Worm (Caenorhabditis elegans) whole organism, early embryonic: ENCODE data around the gene ttr-46.

Experiments
- B0310.2 ChIP-seq: sonication (generic microtip); optimal IDR thresholded peaks from 2 replicates; lab custom pipeline; 2016; ENCODE audit warnings: mild to moderate bottlenecking, missing genetic modification characterization, missing compliant biosample characterization
- F13C5.2 ChIP-seq: sonication (generic microtip); optimal IDR thresholded peaks from 2 replicates; lab custom pipeline; 2017; ENCODE audit warnings: mild to moderate bottlenecking, missing genetic modification characterization, inconsistent platforms, missing compliant biosample characterization
- aly-1 ChIP-seq: sonication (generic microtip); optimal IDR thresholded peaks from 2 replicates; lab custom pipeline; 2016; ENCODE audit warnings: missing genetic modification characterization, missing compliant biosample characterization
- ama-1 ChIP-seq: fragments of 150-350 bp; optimal IDR thresholded peaks from 2 replicates; lab custom pipeline; 2014
- ceh-13 ChIP-seq: fragments of 200-800 bp; sonication (Bioruptor generic); optimal IDR thresholded peaks from 2 replicates; lab custom pipeline; 2018; ENCODE audit warnings: mild to moderate bottlenecking, missing genetic modification characterization, missing compliant biosample characterization
- ceh-36 ChIP-seq: sonication (generic microtip); optimal IDR thresholded peaks from 2 replicates; lab custom pipeline; 2016; ENCODE audit warnings: missing genetic modification characterization, inconsistent platforms, missing compliant biosample characterization
- ets-7 ChIP-seq: sonication (generic microtip); optimal IDR thresholded peaks from 2 replicates; lab custom pipeline; 2016; ENCODE audit warnings: missing genotype, missing genetic modification characterization, missing compliant biosample characterization
- flt-1 ChIP-seq: fragments of 200-800 bp; sonication (Bioruptor generic); IDR thresholded peaks from 2 replicates; pipeline ENCODE4 v1.3.6; 2022; ENCODE audit warnings: missing genetic modification characterization, missing compliant biosample characterization
- hmbx-1 ChIP-seq: sonication (generic microtip); optimal IDR thresholded peaks from 2 replicates; lab custom pipeline; 2016; ENCODE audit warnings: mild to moderate bottlenecking, missing genetic modification characterization, missing compliant biosample characterization
- hmg-4 ChIP-seq: fragments of 200-800 bp; sonication (Bioruptor generic); optimal IDR thresholded peaks from 2 replicates; lab custom pipeline; 2018; ENCODE audit warnings: mild to moderate bottlenecking, missing genetic modification characterization, missing compliant biosample characterization
- hnd-1 ChIP-seq: sonication (generic microtip); optimal IDR thresholded peaks from 2 replicates; lab custom pipeline; 2016; ENCODE audit warnings: missing genetic modification characterization, missing compliant biosample characterization
- pes-1 ChIP-seq: fragments of 200-800 bp; sonication (Bioruptor generic); IDR thresholded peaks from 2 replicates; pipeline ENCODE4 v1.3.6; 2022; ENCODE audit warnings: missing genetic modification reagents, missing genetic modification characterization, missing compliant biosample characterization
- scrt-1 ChIP-seq: fragments of 200-800 bp; sonication (Bioruptor generic); IDR thresholded peaks from 2 replicates; pipeline ENCODE4 v1.3.6; 2022; ENCODE audit warnings: missing genetic modification characterization, missing compliant biosample characterization
- sea-1 ChIP-seq: fragments of 200-800 bp; sonication (Bioruptor generic); conservative IDR thresholded peaks from 2 replicates; pipeline ENCODE4 v1.3.6; 2022; ENCODE audit warnings: missing genetic modification characterization, missing compliant biosample characterization
- tbx-11 ChIP-seq: fragments of 200-800 bp; sonication (Bioruptor generic); IDR thresholded peaks from 2 replicates; pipeline ENCODE4 v1.3.6; 2022; ENCODE audit warnings: missing genetic modification characterization, missing compliant biosample characterization
- tbx-37 ChIP-seq: fragments of 200-800 bp; sonication (Bioruptor generic); conservative IDR thresholded peaks from 2 replicates; pipeline ENCODE4 v1.3.6; 2022; ENCODE audit warnings: missing genetic modification reagents, missing genetic modification characterization, missing compliant biosample characterization
- tra-4 ChIP-seq: sonication (generic microtip); optimal IDR thresholded peaks from 2 replicates; lab custom pipeline; 2017; ENCODE audit warnings: missing genetic modification characterization, missing compliant biosample characterization

ttr-46 gene

DNA sequence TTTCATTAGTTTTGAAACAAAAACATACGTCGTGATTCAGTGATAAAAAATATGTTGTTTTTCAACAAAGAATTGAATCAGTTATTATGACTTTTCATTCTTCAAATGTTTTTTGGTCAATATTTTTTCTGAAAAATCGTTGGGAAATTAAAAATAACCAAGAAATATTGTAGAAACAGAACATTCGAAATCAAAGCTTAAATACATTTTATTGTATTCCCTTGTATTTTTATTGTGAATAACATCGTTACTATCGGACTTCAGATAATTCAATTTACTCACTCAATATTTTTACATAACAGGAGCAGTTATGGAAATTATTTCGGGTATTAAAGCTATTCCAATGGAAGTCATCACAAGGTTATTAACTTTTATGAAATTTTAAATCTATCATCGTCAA lies 34.4 kb upstream of the ttr-46 start, which contains the start of gene C50H2.4:
C50H2.4 (plus strand) TSS at position 301 of the 400 bp plus-strand sequence.
- TF ChIP-seq pes-1 (GFP tag; lab: Robert Waterston, UW) (no peak), F13C5.2 (tag; lab: Kevin White, UChicago) (no peak), tbx-11 (GFP tag; lab: Robert Waterston, UW) (no peak), flt-1 (GFP tag; lab: Robert Waterston, UW) (no peak)

DNA sequence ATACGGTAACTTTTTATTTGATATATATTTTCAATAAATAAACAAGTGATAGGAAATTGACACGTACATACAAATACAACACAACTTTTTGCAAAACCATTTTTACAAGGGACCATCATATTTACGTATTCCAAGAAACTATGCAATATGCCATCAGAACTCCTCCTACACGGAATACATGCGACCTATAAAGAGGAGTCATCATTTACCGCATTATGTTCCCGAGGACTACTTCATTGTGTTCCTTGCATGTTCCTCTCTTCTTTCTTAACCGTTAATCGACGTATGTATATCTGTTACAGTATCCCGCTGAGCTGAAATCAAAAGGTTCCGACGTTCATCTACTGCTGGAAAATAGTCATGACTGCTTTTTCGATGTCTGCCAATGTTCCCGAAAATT lies 32.6 kb upstream of the ttr-46 start, which contains the start of gene C50H2.5:
C50H2.5 (plus strand) TSS at position 301 of the 400 bp plus-strand sequence.
- no peak for TF ChIP-seq flt-1 (GFP tag; lab: Robert Waterston, UW)

DNA sequence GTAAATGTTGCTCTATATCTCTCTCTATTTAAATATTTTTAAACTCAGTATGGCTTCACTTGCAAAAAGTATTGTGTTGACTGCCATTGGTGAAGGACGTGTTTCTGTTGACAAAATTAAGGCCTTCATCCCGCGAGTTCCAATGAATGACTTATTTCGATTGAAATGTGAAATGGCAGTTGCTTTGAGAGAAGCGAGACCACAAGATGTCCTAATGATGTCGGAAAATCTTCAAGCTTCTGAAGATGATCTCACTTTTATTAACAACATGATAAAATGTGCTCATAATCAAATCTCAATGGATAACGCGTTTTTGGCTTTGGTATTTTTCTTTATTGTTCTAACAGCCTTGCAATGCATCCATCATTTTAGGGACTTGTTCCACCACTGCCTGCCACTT lies 29.7 kb upstream of the ttr-46 start, which contains the start of gene ceh-75:
ceh-75 (plus strand) TSS at position 50 of the 400 bp plus-strand sequence.
- TF ChIP-seq ceh-13 (no peak), hmbx-1 (tag; lab: Kevin White, UChicago) (no peak), sea-1 (GFP tag; lab: Robert Waterston, UW) (no peak), pes-1 (GFP tag; lab: Robert Waterston, UW) (no peak), aly-1 (no peak), ceh-36 (tag; lab: Kevin White, UChicago) (no peak)

DNA sequence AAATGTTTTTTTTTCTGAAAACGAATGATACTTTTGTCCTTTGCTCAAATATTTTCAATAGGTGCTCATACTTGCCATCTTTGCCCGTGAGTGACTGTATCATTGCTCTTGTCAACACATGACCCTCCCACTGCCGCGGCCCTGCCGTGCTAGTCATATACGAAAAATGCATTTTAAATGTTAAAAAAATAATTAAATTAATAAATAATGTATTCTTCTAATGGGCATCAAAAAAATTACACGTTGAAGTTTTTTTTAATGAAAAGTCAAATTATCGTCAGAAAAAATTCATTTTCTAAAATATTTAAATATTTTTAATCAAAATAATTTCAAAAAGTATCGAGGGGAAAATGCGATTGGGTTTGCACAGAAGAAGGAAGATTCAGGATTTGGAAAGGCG lies 28.6 kb upstream of the ttr-46 start, which contains the start of gene C50H2.7:
C50H2.7 (plus strand) TSS at position 301 of the 400 bp plus-strand sequence.
- no peak for TF ChIP-seq hmg-4 (GFP tag; lab: Kevin White, UChicago)
- no peak for TF ChIP-seq B0310.2 (tag; lab: Kevin White, UChicago)
- TF ChIP-seq hnd-1 (tag; lab: Kevin White, UChicago), result no peak
- TF ChIP-seq tbx-11 (GFP tag; lab: Robert Waterston, UW), result no peak
- TF ChIP-seq ama-1 (lab: Kevin White, UChicago), result no peak
- no peak for TF ChIP-seq scrt-1 (GFP tag; lab: Robert Waterston, UW)
- TF ChIP-seq sea-1 (GFP tag; lab: Robert Waterston, UW), result no peak
- no peak for TF ChIP-seq ets-7 (tag; lab: Kevin White, UChicago)
- TF ChIP-seq aly-1, result no peak
- no peak for TF ChIP-seq pes-1 (GFP tag; lab: Robert Waterston, UW)
- no peak for TF ChIP-seq flt-1 (GFP tag; lab: Robert Waterston, UW)
- no peak for TF ChIP-seq ceh-36 (tag; lab: Kevin White, UChicago)

DNA sequence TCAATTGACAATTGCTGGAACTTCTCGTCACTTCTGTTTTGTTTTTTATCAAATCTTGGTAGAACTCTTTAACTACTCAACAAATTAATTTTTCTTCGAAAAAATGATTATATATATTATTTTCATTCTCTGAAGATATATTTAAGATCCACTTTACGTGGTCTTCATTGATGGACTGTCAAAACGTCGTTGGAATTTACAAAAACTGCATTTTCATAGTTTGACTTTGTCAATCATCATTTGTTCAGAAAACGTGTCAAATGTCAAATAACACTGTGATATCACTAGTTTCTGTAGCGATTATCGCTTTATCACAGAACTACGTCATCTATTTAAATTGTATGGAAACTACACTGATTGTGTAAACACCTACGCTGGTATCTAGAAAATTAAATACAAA lies 26.6 kb upstream of the ttr-46 start:
- TF ChIP-seq ets-7 (tag; lab: Kevin White, UChicago) (no peak), pes-1 (GFP tag; lab: Robert Waterston, UW) (no peak), B0310.2 (tag; lab: Kevin White, UChicago) (no peak), hnd-1 (tag; lab: Kevin White, UChicago) (no peak), ceh-36 (tag; lab: Kevin White, UChicago) (no peak), ama-1 (lab: Kevin White, UChicago) (no peak), tbx-37 (no peak), flt-1 (GFP tag; lab: Robert Waterston, UW) (no peak), scrt-1 (GFP tag; lab: Robert Waterston, UW) (no peak), ceh-13 (no peak), hmbx-1 (tag; lab: Kevin White, UChicago) (no peak), sea-1 (GFP tag; lab: Robert Waterston, UW) (no peak), aly-1 (no peak), tra-4 (no peak), hmg-4 (GFP tag; lab: Kevin White, UChicago) (no peak), tbx-11 (GFP tag; lab: Robert Waterston, UW) (no peak)

DNA sequence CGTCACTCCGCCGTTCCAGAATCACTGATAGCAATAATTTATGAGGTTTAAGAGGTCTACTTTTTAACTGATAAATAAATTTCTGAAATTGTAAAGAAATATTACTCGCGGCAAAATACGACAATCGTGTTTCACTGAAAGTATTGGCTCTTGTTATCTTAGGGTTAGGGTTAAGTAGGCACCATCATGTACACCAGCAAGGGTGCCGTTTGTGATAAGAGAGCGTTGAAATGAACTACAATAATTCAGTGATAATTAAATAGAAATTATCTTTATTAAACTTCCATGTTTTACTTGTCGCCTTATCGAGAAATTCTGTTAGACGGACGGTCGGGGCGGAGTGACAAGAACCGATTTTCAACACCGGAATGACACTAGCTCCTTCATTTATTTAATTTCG lies 25.4 kb upstream of the ttr-46 start:
- TF ChIP-seq ama-1 (lab: Kevin White, UChicago), result no peak
- TF ChIP-seq F13C5.2 (tag; lab: Kevin White, UChicago), result no peak
- TF ChIP-seq tbx-37, result no peak
- TF ChIP-seq aly-1, result no peak
- no peak for TF ChIP-seq hmbx-1 (tag; lab: Kevin White, UChicago)
- no peak for TF ChIP-seq ceh-36 (tag; lab: Kevin White, UChicago)
- TF ChIP-seq B0310.2 (tag; lab: Kevin White, UChicago), result no peak
- no peak for TF ChIP-seq flt-1 (GFP tag; lab: Robert Waterston, UW)
- TF ChIP-seq scrt-1 (GFP tag; lab: Robert Waterston, UW), result no peak
- no peak for TF ChIP-seq tra-4
- no peak for TF ChIP-seq sea-1 (GFP tag; lab: Robert Waterston, UW)
- no peak for TF ChIP-seq pes-1 (GFP tag; lab: Robert Waterston, UW)
- TF ChIP-seq ceh-13, result no peak
- no peak for TF ChIP-seq hnd-1 (tag; lab: Kevin White, UChicago)
- no peak for TF ChIP-seq tbx-11 (GFP tag; lab: Robert Waterston, UW)
- no peak for TF ChIP-seq hmg-4 (GFP tag; lab: Kevin White, UChicago)
- TF ChIP-seq ets-7 (tag; lab: Kevin White, UChicago), result no peak

DNA sequence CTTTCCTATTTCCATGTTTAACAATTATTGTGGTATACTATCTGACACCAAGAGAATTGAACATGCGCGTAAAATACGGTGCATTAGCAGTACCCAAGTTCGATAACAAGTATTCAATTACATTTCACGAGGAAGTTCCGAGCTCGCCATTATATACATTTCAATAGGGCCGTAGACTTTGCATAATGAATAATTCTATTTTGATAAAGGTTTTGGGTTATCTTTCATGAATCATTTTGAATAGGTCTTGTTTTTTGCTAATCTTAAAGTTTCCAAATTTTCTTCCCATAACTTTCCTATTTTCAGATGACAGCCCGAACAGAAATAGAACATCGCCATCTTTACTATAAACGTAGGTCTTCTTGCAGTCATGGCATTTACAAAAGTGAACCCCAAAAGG lies 24.8 kb upstream of the ttr-46 start, which contains the start of gene C50H2.13:
C50H2.13 (plus strand) TSS at position 301 of the 400 bp plus-strand sequence.
- TF ChIP-seq pes-1 (GFP tag; lab: Robert Waterston, UW) (no peak), scrt-1 (GFP tag; lab: Robert Waterston, UW) (no peak), tbx-11 (GFP tag; lab: Robert Waterston, UW) (no peak), ceh-13 (no peak), B0310.2 (tag; lab: Kevin White, UChicago) (no peak), ceh-36 (tag; lab: Kevin White, UChicago) (no peak), hmbx-1 (tag; lab: Kevin White, UChicago) (no peak), sea-1 (GFP tag; lab: Robert Waterston, UW) (no peak), hnd-1 (tag; lab: Kevin White, UChicago) (no peak), hmg-4 (GFP tag; lab: Kevin White, UChicago) (no peak), F13C5.2 (tag; lab: Kevin White, UChicago) (no peak), ets-7 (tag; lab: Kevin White, UChicago) (no peak), flt-1 (GFP tag; lab: Robert Waterston, UW) (no peak), aly-1 (no peak), ama-1 (lab: Kevin White, UChicago) (no peak), tra-4 (no peak), tbx-37 (no peak)
